Fruit fly (Drosophila melanogaster) whole organism, embryonic: ENCODE data around the gene CG13484.
A peak's percentile ranks its signal among the peaks of the same experiment; 100 is the strongest.

Experiments used
- ATbp ChIP-seq: fragments of 200-800 bp; sonication (Bioruptor generic); optimal IDR thresholded peaks from 2 replicates; lab custom pipeline; 2017; ENCODE audit warnings: missing biosample characterization, mild to moderate bottlenecking, missing genetic modification characterization, missing genetic modification reagents
- C15 ChIP-seq: fragments of 200-800 bp; sonication (Bioruptor generic); IDR thresholded peaks from 3 replicates; pipeline ENCODE4 v1.3.6; 2022; ENCODE audit warnings: missing biosample characterization, missing genetic modification characterization
- CG10462 ChIP-seq: fragments of 200-800 bp; sonication (Bioruptor generic); optimal IDR thresholded peaks from 2 replicates; lab custom pipeline; 2016; ENCODE audit warnings: missing biosample characterization, missing genetic modification characterization
- CG11398 ChIP-seq: fragments of 200-800 bp; sonication (Bioruptor generic); optimal IDR thresholded peaks from 2 replicates; lab custom pipeline; 2016; ENCODE audit warnings: missing biosample characterization, missing genetic modification characterization
- CG11560 ChIP-seq: fragments of 200-800 bp; sonication (Bioruptor generic); IDR thresholded peaks from 3 replicates; pipeline ENCODE4 v1.3.6; 2022; ENCODE audit warnings: missing biosample characterization, missing genetic modification characterization
- CG11696 ChIP-seq: fragments of 200-800 bp; sonication (Bioruptor generic); IDR thresholded peaks from 2 replicates; pipeline ENCODE4 v1.3.6; 2022; ENCODE audit warnings: missing biosample characterization, missing genetic modification characterization
- CG16813 ChIP-seq: fragments of 200-800 bp; sonication (Bioruptor generic); IDR thresholded peaks from 3 replicates; pipeline ENCODE4 v1.3.6; 2022; ENCODE audit warnings: missing biosample characterization, missing genetic modification characterization; ENCODE audit not compliant: partially characterized antibody
- CG18619 ChIP-seq: fragments of 200-800 bp; sonication (Bioruptor generic); optimal IDR thresholded peaks from 3 replicates; lab custom pipeline; 2017; ENCODE audit warnings: missing biosample characterization, mild to moderate bottlenecking, missing genetic modification characterization
- CG30431 ChIP-seq: fragments of 200-800 bp; sonication (Bioruptor generic); optimal IDR thresholded peaks from 2 replicates; lab custom pipeline; 2017; ENCODE audit warnings: missing biosample characterization, missing genetic modification characterization
- CG32767 ChIP-seq: fragments of 200-800 bp; sonication (Bioruptor generic); IDR thresholded peaks from 2 replicates; pipeline ENCODE4 v1.3.6; 2022; ENCODE audit warnings: missing biosample characterization, missing genetic modification characterization
- CG6765 ChIP-seq: fragments of 200-800 bp; sonication (Bioruptor generic); optimal IDR thresholded peaks from 3 replicates; lab custom pipeline; 2017; ENCODE audit warnings: missing biosample characterization, mild to moderate bottlenecking, missing genetic modification characterization
- CG7357 ChIP-seq: fragments of 200-800 bp; sonication (Bioruptor generic); IDR thresholded peaks from 3 replicates; pipeline ENCODE4 v1.3.6; 2022; ENCODE audit warnings: missing biosample characterization, missing genetic modification characterization
- CG7372 ChIP-seq: fragments of 200-800 bp; sonication (Bioruptor generic); IDR thresholded peaks from 2 replicates; pipeline ENCODE4 v1.3.6; 2022; ENCODE audit warnings: missing biosample characterization, missing genetic modification characterization
- CG7556 ChIP-seq: fragments of 200-800 bp; sonication (Bioruptor generic); optimal IDR thresholded peaks from 2 replicates; lab custom pipeline; 2017; ENCODE audit warnings: missing biosample characterization, mild to moderate bottlenecking, missing genetic modification characterization
- CG8765 ChIP-seq: fragments of 200-800 bp; sonication (Bioruptor generic); IDR thresholded peaks from 2 replicates; pipeline ENCODE4 v1.3.6; 2022; ENCODE audit warnings: missing biosample characterization, missing genetic modification characterization
- CG9215 ChIP-seq: fragments of 200-800 bp; sonication (Bioruptor generic); IDR thresholded peaks from 2 replicates; pipeline ENCODE4 v1.3.6; 2022; ENCODE audit warnings: missing biosample characterization, missing genetic modification characterization
- CG9609 ChIP-seq: fragments of 200-800 bp; sonication (Bioruptor generic); optimal IDR thresholded peaks from 3 replicates; lab custom pipeline; 2016; ENCODE audit warnings: missing biosample characterization, missing genetic modification characterization
- CG9817 ChIP-seq: fragments of 200-800 bp; sonication (Bioruptor generic); optimal IDR thresholded peaks from 2 replicates; lab custom pipeline; 2018; ENCODE audit warnings: missing biosample characterization, mild to moderate bottlenecking, missing genetic modification characterization, moderate library complexity
- Chrac-16 ChIP-seq: fragments of 200-800 bp; sonication (Bioruptor generic); optimal IDR thresholded peaks from 3 replicates; lab custom pipeline; 2016; ENCODE audit warnings: missing biosample characterization, missing genetic modification characterization
- CrebB ChIP-seq: fragments of 200-800 bp; sonication (Bioruptor generic); optimal IDR thresholded peaks from 3 replicates; lab custom pipeline; 2018; ENCODE audit warnings: missing biosample characterization, mild to moderate bottlenecking, missing genetic modification characterization
- Dp ChIP-seq: fragments of 200-800 bp; sonication (Bioruptor generic); optimal IDR thresholded peaks from 2 replicates; lab custom pipeline; 2018; ENCODE audit warnings: missing biosample characterization, mild to moderate bottlenecking, missing genetic modification characterization, moderate library complexity
- Fer3 ChIP-seq: fragments of 200-800 bp; sonication (Bioruptor generic); optimal IDR thresholded peaks from 2 replicates; lab custom pipeline; 2018; ENCODE audit warnings: missing biosample characterization, mild to moderate bottlenecking, missing genetic modification characterization, moderate library complexity
- Hmr ChIP-seq: fragments of 200-800 bp; sonication (Bioruptor generic); optimal IDR thresholded peaks from 3 replicates; lab custom pipeline; 2017; ENCODE audit warnings: mild to moderate bottlenecking, missing biosample characterization, missing genetic modification reagents, missing genetic modification characterization
- Hr78 ChIP-seq, 2 experiments: fragments of 200-800 bp in 1 of 2; fragments of >200 bp in 1 of 2; sonication (Bioruptor generic) in 1 of 2; optimal IDR thresholded peaks; 2 replicates each; lab custom pipeline; 2017 to 2019; ENCODE audit warnings: missing biosample characterization in 2 of 2, missing genetic modification characterization in 2 of 2, mild to moderate bottlenecking in 1 of 2, moderate library complexity in 1 of 2
- Jarid2 ChIP-seq: fragments of 200-800 bp; sonication (Bioruptor generic); optimal IDR thresholded peaks from 3 replicates; lab custom pipeline; 2017; ENCODE audit warnings: mild to moderate bottlenecking, missing biosample characterization, missing genetic modification reagents, missing genetic modification characterization
- Kr ChIP-seq: fragments of 200-800 bp; sonication (Bioruptor generic); optimal IDR thresholded peaks from 2 replicates; lab custom pipeline; 2017; ENCODE audit warnings: missing biosample characterization, mild to moderate bottlenecking, missing genetic modification characterization
- MBD-R2 ChIP-seq: fragments of 200-800 bp; sonication (Bioruptor generic); IDR thresholded peaks from 2 replicates; pipeline ENCODE4 v1.3.6; 2022; ENCODE audit warnings: missing biosample characterization, missing genetic modification characterization
- Max ChIP-seq: fragments of 200-800 bp; sonication (Bioruptor generic); optimal IDR thresholded peaks from 2 replicates; lab custom pipeline; 2016; ENCODE audit warnings: missing biosample characterization, mild to moderate bottlenecking, missing genetic modification characterization
- Meics ChIP-seq: fragments of 200-800 bp; sonication (Bioruptor generic); optimal IDR thresholded peaks from 2 replicates; lab custom pipeline; 2017; ENCODE audit warnings: missing biosample characterization, mild to moderate bottlenecking, missing genetic modification characterization
- Mes4 ChIP-seq: fragments of 200-800 bp; sonication (Bioruptor generic); optimal IDR thresholded peaks from 2 replicates; lab custom pipeline; 2016; ENCODE audit warnings: missing biosample characterization, missing genetic modification characterization
- Ptx1 ChIP-seq: fragments of 200-800 bp; sonication (Bioruptor generic); IDR thresholded peaks from 2 replicates; pipeline ENCODE4 v1.3.6; 2022; ENCODE audit warnings: missing biosample characterization, missing genetic modification characterization
- Sin3A ChIP-seq: fragments of >200 bp; optimal IDR thresholded peaks from 2 replicates; lab custom pipeline; 2018
- Stat92E ChIP-seq, 3 experiments: fragments of >200 bp in 2 of 3; fragments of 200-800 bp in 1 of 3; sonication (Bioruptor generic) in 1 of 3; optimal IDR thresholded peaks; 2 replicates each; lab custom pipeline; 2017 to 2019; ENCODE audit warnings: missing biosample characterization in 3 of 3, missing genetic modification characterization in 3 of 3, mild to moderate bottlenecking in 1 of 3, moderate library complexity in 1 of 3
- amos ChIP-seq: fragments of 200-800 bp; sonication (Bioruptor generic); IDR thresholded peaks from 2 replicates; pipeline ENCODE4 v1.3.6; 2022; ENCODE audit warnings: missing biosample characterization, missing genetic modification characterization; ENCODE audit not compliant: partially characterized antibody
- ara ChIP-seq: fragments of 200-800 bp; sonication (Bioruptor generic); IDR thresholded peaks from 2 replicates; pipeline ENCODE4 v1.3.6; 2022; ENCODE audit warnings: missing biosample characterization, missing genetic modification characterization
- bigmax ChIP-seq: fragments of 200-800 bp; sonication (Bioruptor generic); optimal IDR thresholded peaks from 2 replicates; lab custom pipeline; 2018; ENCODE audit warnings: missing biosample characterization, mild to moderate bottlenecking, missing genetic modification characterization
- cato ChIP-seq: fragments of 200-800 bp; sonication (Bioruptor generic); optimal IDR thresholded peaks from 2 replicates; lab custom pipeline; 2016; ENCODE audit warnings: missing biosample characterization, missing genetic modification characterization, borderline replicate concordance
- danr ChIP-seq: fragments of 200-800 bp; sonication (Bioruptor generic); IDR thresholded peaks from 2 replicates; pipeline ENCODE4 v1.3.6; 2022; ENCODE audit warnings: missing biosample characterization, missing genetic modification characterization
- fd3F ChIP-seq: fragments of 200-800 bp; sonication (Bioruptor generic); optimal IDR thresholded peaks from 2 replicates; lab custom pipeline; 2018; ENCODE audit warnings: missing biosample characterization, mild to moderate bottlenecking, missing genetic modification characterization, moderate library complexity
- fru ChIP-seq: fragments of >200 bp; optimal IDR thresholded peaks from 2 replicates; lab custom pipeline; 2017
- kah ChIP-seq: fragments of 200-800 bp; sonication (Bioruptor generic); optimal IDR thresholded peaks from 2 replicates; lab custom pipeline; 2018; ENCODE audit warnings: missing biosample characterization, mild to moderate bottlenecking, missing genetic modification characterization
- otp ChIP-seq: fragments of 200-800 bp; sonication (Bioruptor generic); IDR thresholded peaks from 3 replicates; pipeline ENCODE4, ENCODE4 v1.3.6; 2022; ENCODE audit warnings: missing biosample characterization, missing genetic modification characterization
- pan ChIP-seq, 4 experiments: fragments of >200 bp in 3 of 4; fragments of 200-800 bp in 1 of 4; sonication (Bioruptor generic) in 1 of 4; optimal IDR thresholded peaks in 3 of 4; IDR thresholded peaks in 1 of 4; 2 replicates each; pipeline versions ENCODE4 v1.3.6 to Lab custom; 2017 to 2022; ENCODE audit warnings: missing biosample characterization in 2 of 4, missing genetic modification characterization in 2 of 4, mixed read lengths in 1 of 4
- rib ChIP-seq: fragments of 200-800 bp; sonication (Bioruptor generic); IDR thresholded peaks from 2 replicates; pipeline ENCODE4 v1.3.6; 2022; ENCODE audit warnings: missing biosample characterization, missing genetic modification characterization
- slou ChIP-seq: fragments of 200-800 bp; sonication (Bioruptor generic); optimal IDR thresholded peaks from 3 replicates; lab custom pipeline; 2016; ENCODE audit warnings: missing biosample characterization, missing genetic modification characterization
- trem ChIP-seq: fragments of 200-800 bp; optimal IDR thresholded peaks from 3 replicates; lab custom pipeline; 2019; ENCODE audit warnings: missing biosample characterization, mild to moderate bottlenecking, missing genetic modification characterization, moderate library complexity
- zf30C ChIP-seq: fragments of 200-800 bp; sonication (Bioruptor generic); optimal IDR thresholded peaks from 3 replicates; lab custom pipeline; 2018; ENCODE audit warnings: missing biosample characterization, mild to moderate bottlenecking, missing genetic modification characterization

The CG13484 gene

DNA sequence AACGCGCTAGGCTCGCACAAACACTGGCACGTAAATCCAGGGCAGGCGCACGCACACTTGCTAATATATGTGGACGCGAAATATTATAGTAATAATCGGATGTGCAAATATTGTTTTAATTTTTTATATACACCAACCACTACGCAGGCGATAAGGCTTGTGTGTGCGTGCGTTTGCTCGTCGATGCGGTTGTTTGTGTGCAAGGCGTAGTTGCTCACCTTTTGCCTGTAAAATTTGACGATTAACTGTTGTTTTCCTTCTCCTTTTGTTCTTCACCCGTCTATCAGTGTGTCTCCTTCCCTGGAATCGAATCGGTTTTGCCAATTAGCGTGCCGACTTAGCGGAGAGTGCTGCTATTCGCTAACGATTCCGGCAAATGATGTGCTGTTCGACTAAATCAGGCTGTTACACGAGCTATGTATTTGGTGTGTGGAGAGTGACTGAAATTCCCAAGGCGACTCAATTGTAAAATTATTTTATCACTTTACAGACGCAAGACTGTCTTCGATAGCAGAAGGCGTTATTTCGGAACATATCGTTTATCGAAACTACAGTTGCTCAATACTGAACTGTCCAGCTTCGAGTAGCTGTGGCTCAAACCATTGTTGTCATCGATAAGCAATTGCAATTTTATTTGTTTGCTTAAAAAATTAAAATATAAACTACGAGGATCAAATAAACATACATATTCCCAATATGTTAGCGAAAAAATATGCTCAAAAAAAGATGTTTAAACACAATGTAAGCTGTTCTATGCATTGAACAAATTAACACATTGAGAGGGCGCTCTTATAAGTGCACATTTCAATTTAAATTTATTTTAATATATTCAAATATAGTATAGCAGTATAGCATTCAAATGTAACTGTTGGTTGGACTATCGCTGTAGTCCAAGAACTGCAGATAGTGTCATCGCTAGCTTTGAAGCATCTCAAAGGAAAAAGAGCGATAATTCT, 21.4 kb downstream of the CG13484 start, which contains the start of the genes CG6650 and endos (continued):
- TF ChIP-seq CG30431 (GFP tag; lab: Kevin White, UChicago) = no peak
- peak; percentile 48 for TF ChIP-seq CG9817
- TF ChIP-seq CG6765 (GFP tag; lab: Kevin White, UChicago) = no peak
- no peak for TF ChIP-seq bigmax (GFP tag; lab: Kevin White, UChicago)
- TF ChIP-seq kah = no peak
- TF ChIP-seq danr (GFP tag; lab: Robert Waterston, UW) = no peak
- no peak for TF ChIP-seq CG11696 (GFP tag; lab: Robert Waterston, UW)
- TF ChIP-seq Jarid2 = no peak
- TF ChIP-seq otp (GFP tag; lab: Robert Waterston, UW) = no peak
- TF ChIP-seq CG10462 (GFP tag; lab: Kevin White, UChicago) = no peak
- TF ChIP-seq Meics (GFP tag; lab: Kevin White, UChicago) = peak; percentile 30
- no peak for TF ChIP-seq ara (GFP tag; lab: Robert Waterston, UW)
- TF ChIP-seq CG7556 (GFP tag; lab: Kevin White, UChicago) = no peak
- TF ChIP-seq cato (GFP tag; lab: Kevin White, UChicago) = no peak
- peak; percentile 18 for TF ChIP-seq Chrac-16 (GFP tag; lab: Kevin White, UChicago)
- no peak for TF ChIP-seq Hr78 (GFP tag; optimal IDR thresholded peaks at IDR 0.05; lab: Kevin White, UChicago)
- peak; percentile 34 for TF ChIP-seq MBD-R2 (GFP tag; lab: Robert Waterston, UW)
- TF ChIP-seq amos (GFP tag; lab: Robert Waterston, UW) = peak; percentile 64
- TF ChIP-seq Max = peak; percentile 16
- peak; percentile 50 for TF ChIP-seq Dp (GFP tag; lab: Kevin White, UChicago)
- TF ChIP-seq Ptx1 (GFP tag; lab: Robert Waterston, UW) = 0 out of 2 replicates have a peak, but pooled peaks have one; percentile 36
- TF ChIP-seq CG9609 = no peak
- TF ChIP-seq fru = no peak
- TF ChIP-seq CG11560 (tag; lab: Robert Waterston, UW) = no peak
- TF ChIP-seq slou = no peak
- no peak for TF ChIP-seq Mes4 (GFP tag; lab: Kevin White, UChicago)
- peak; percentile 63 for TF ChIP-seq trem
- TF ChIP-seq Hmr (GFP tag; lab: Kevin White, UChicago) = peak; percentile 23
- no peak for TF ChIP-seq ATbp (GFP tag; lab: Kevin White, UChicago)
- TF ChIP-seq zf30C (GFP tag; lab: Kevin White, UChicago) = no peak
- TF ChIP-seq Fer3 (tag; lab: Kevin White, UChicago) = peak; percentile 3
- no peak for TF ChIP-seq CrebB (tag; lab: Kevin White, UChicago)
- no peak for TF ChIP-seq CG32767 (GFP tag; lab: Robert Waterston, UW)
- no peak for TF ChIP-seq CG7357 (GFP tag; lab: Robert Waterston, UW)
- TF ChIP-seq rib (GFP tag; lab: Robert Waterston, UW) = no peak
- no peak for TF ChIP-seq C15 (GFP tag; lab: Robert Waterston, UW)
- TF ChIP-seq CG11398 (GFP tag; lab: Kevin White, UChicago) = no peak
- no peak for TF ChIP-seq Kr
- no peak for TF ChIP-seq CG9215 (GFP tag; lab: Robert Waterston, UW)
- TF ChIP-seq CG7372 (GFP tag; lab: Robert Waterston, UW) = no peak
- TF ChIP-seq CG16813 = peak; percentile 78
- TF ChIP-seq fd3F (GFP tag; lab: Kevin White, UChicago) = no peak
- TF ChIP-seq pan (optimal IDR thresholded peaks at IDR 0.05; lab: Kevin White, UChicago) = no peak
- no peak for TF ChIP-seq pan (GFP tag; optimal IDR thresholded peaks at IDR 0.05 in 1 of 2, IDR thresholded peaks at IDR 0.05 in 1 of 2)
- no peak for TF ChIP-seq CG8765 (GFP tag; lab: Robert Waterston, UW)
- TF ChIP-seq Sin3A (lab: Kevin White, UChicago) = peak; percentile 57
- no peak for TF ChIP-seq CG18619 (GFP tag; lab: Kevin White, UChicago)
- peak in 1 of 3 experiments; percentile 2 for TF ChIP-seq Stat92E (GFP tag; optimal IDR thresholded peaks at IDR 0.05; lab: Kevin White, UChicago)
